Worm (Caenorhabditis elegans) whole organism, L3 larva: ENCODE data around the gene gmps-1.

ENCODE experiments used
- ceh-16 ChIP-seq: sonication (generic microtip); optimal IDR thresholded peaks from 2 replicates; lab custom pipeline; 2017; ENCODE audit warnings: missing biosample characterization, missing genetic modification characterization
- egl-27 ChIP-seq: sonication (generic microtip); optimal IDR thresholded peaks from 4 replicates; lab custom pipeline; 2017; ENCODE audit warnings: missing biosample characterization, missing genetic modification reagents, missing genetic modification characterization
- eor-1 ChIP-seq, 2 experiments: fragments of 150-350 bp; optimal IDR thresholded peaks; 2 replicates each; lab custom pipeline; 2014 to 2018; ENCODE audit warnings: missing biosample characterization in 2 of 2, missing genetic modification characterization in 2 of 2
- fkh-2 ChIP-seq: fragments of 150-350 bp; optimal IDR thresholded peaks from 2 replicates; lab custom pipeline; 2014; ENCODE audit warnings: missing biosample characterization, missing genetic modification reagents, missing genetic modification characterization
- fos-1 ChIP-seq: fragments of 150-350 bp; optimal IDR thresholded peaks from 2 replicates; lab custom pipeline; 2014; ENCODE audit warnings: missing biosample characterization, missing genetic modification characterization
- lsy-12 ChIP-seq: sonication (generic microtip); optimal IDR thresholded peaks from 2 replicates; lab custom pipeline; 2016; ENCODE audit warnings: mild to moderate bottlenecking, missing genetic modification characterization, missing compliant biosample characterization
- nhr-12 ChIP-seq: fragments of 150-350 bp; optimal IDR thresholded peaks from 2 replicates; lab custom pipeline; 2014; ENCODE audit warnings: missing biosample characterization, missing genetic modification characterization
- nhr-237 ChIP-seq: fragments of 150-350 bp; optimal IDR thresholded peaks from 2 replicates; lab custom pipeline; 2014; ENCODE audit warnings: missing biosample characterization, missing genetic modification characterization
- nhr-28 ChIP-seq: fragments of 150-350 bp; optimal IDR thresholded peaks from 2 replicates; lab custom pipeline; 2014; ENCODE audit warnings: missing biosample characterization, missing genetic modification characterization
- unc-39 ChIP-seq: sonication (generic microtip); optimal IDR thresholded peaks from 4 replicates; lab custom pipeline; 2017; ENCODE audit warnings: missing biosample characterization, missing genetic modification characterization
- unc-62 ChIP-seq: fragments of 150-350 bp; sonication (generic microtip); optimal IDR thresholded peaks from 4 replicates; lab custom pipeline; 2014; ENCODE audit warnings: missing biosample characterization, missing genetic modification reagents, missing genetic modification characterization
- ztf-11 ChIP-seq: fragments of 150-350 bp; optimal IDR thresholded peaks from 2 replicates; lab custom pipeline; 2014; ENCODE audit warnings: missing biosample characterization, missing genetic modification characterization

ce11 chrII:10860840-10861239 is 7.7 kb downstream of the gmps-1 start, which contains the start of gene M106.3:
- TF ChIP-seq nhr-28 (tag; lab: Kevin White, UChicago) (no peak), egl-27 (no peak), unc-39 (tag; lab: Kevin White, UChicago) (no peak), nhr-237 (tag; lab: Kevin White, UChicago) (no peak), unc-62 (GFP tag; lab: Kevin White, UChicago) (no peak), lsy-12 (tag; lab: Kevin White, UChicago) (no peak), ztf-11 (tag; lab: Kevin White, UChicago) (no peak), fkh-2 (tag; lab: Kevin White, UChicago) (no peak), eor-1 (tag; optimal IDR thresholded peaks at IDR 0.05; lab: Kevin White, UChicago) (no peak), fos-1 (no peak), ceh-16 (tag; lab: Kevin White, UChicago) (no peak), nhr-12 (tag; lab: Kevin White, UChicago) (no peak)
